Fruit fly (Drosophila melanogaster) whole organism, adult: Measurements from ENCODE around the gene rols.

Experiments
- CG14711 ChIP-seq: fragments of 200-800 bp; sonication (Bioruptor generic); optimal IDR thresholded peaks from 2 replicates; lab custom pipeline; 2018; ENCODE audit warnings: missing biosample characterization, mild to moderate bottlenecking, missing genetic modification characterization, moderate library complexity
- CG7045 ChIP-seq: fragments of 200-800 bp; sonication (Bioruptor generic); optimal IDR thresholded peaks from 2 replicates; lab custom pipeline; 2017; ENCODE audit warnings: missing biosample characterization, mild to moderate bottlenecking, missing genetic modification characterization
- Hr96 ChIP-seq: fragments of 200-800 bp; sonication (Bioruptor generic); optimal IDR thresholded peaks from 2 replicates; lab custom pipeline; 2016; ENCODE audit warnings: missing biosample characterization, missing genetic modification characterization
- kay ChIP-seq: fragments of 200-800 bp; sonication (Bioruptor generic); peaks from one replicate; lab custom pipeline; 2016; ENCODE audit warnings: missing biosample characterization, missing genetic modification characterization, borderline replicate concordance
- toe ChIP-seq: fragments of 200-800 bp; sonication (Bioruptor generic); optimal IDR thresholded peaks from 2 replicates; lab custom pipeline; 2016; ENCODE audit warnings: missing biosample characterization, missing genetic modification characterization

dm6 chr3L:12095960-12096359 is 31.3 kb upstream of the rols start:
- TF ChIP-seq CG14711 (tag; lab: Kevin White, UChicago) = no peak
- TF ChIP-seq kay (GFP tag; lab: Kevin White, UChicago) = no peak
- TF ChIP-seq Hr96 = no peak
- TF ChIP-seq CG7045 (GFP tag; lab: Kevin White, UChicago) = no peak
- TF ChIP-seq toe (GFP tag; lab: Kevin White, UChicago) = no peak
